Fruit fly (Drosophila melanogaster): ENCODE data around the gene daed.
A peak's percentile ranks its signal among the peaks of the same experiment; 100 is the strongest.

daed gene

dm6 chr2L:2177312-2177968, 38.7 kb downstream of the daed start (continued):
- TF ChIP-seq Awh (GFP tag; IDR thresholded peaks at IDR 0.05) (no peak), CG9215 (GFP tag; IDR thresholded peaks at IDR 0.05) (0 out of 2 replicates have a peak, but pooled peaks have one; percentile 31), CG12942 (GFP tag; optimal IDR thresholded peaks at IDR 0.05) (no peak), knrl (GFP tag; IDR thresholded peaks at IDR 0.05; ENCODE audit: partially characterized antibody) (no peak), peb (GFP tag; IDR thresholded peaks at IDR 0.05) (0 out of 2 replicates have a peak, but pooled peaks have one; percentile 27), sug (tag; optimal IDR thresholded peaks at IDR 0.05) (no peak), prd (optimal IDR thresholded peaks at IDR 0.05) (no peak), prd (GFP tag; IDR thresholded peaks at IDR 0.05) (peak; percentile 56), zen (tag; optimal IDR thresholded peaks at IDR 0.05) (no peak), pb (GFP tag; optimal IDR thresholded peaks at IDR 0.05) (peak; percentile 45), ato (GFP tag; IDR thresholded peaks at IDR 0.05; ENCODE audit: partially characterized antibody) (no peak), wor (GFP tag; IDR thresholded peaks at IDR 0.05) (no peak), ken (GFP tag; IDR thresholded peaks at IDR 0.05) (no peak), nau (GFP tag; optimal IDR thresholded peaks at IDR 0.05) (peak; percentile 38), Max (GFP tag; optimal IDR thresholded peaks at IDR 0.05) (peak; percentile 48), CG16779 (GFP tag; IDR thresholded peaks at IDR 0.05) (no peak), CG9876 (GFP tag; optimal IDR thresholded peaks at IDR 0.05) (no peak), Hand (GFP tag; optimal IDR thresholded peaks at IDR 0.05) (no peak), nmo (GFP tag; optimal IDR thresholded peaks at IDR 0.05) (peak; percentile 31), Hey (tag; optimal IDR thresholded peaks at IDR 0.05) (no peak), Vsx1 (GFP tag; optimal IDR thresholded peaks at IDR 0.05) (no peak), B-H1 (GFP tag; IDR thresholded peaks at IDR 0.05) (no peak), CG11247 (GFP tag; IDR thresholded peaks at IDR 0.05) (peak; percentile 56), NC2β (GFP tag; optimal IDR thresholded peaks at IDR 0.05) (peak; percentile 5), zfh1 (GFP tag; IDR thresholded peaks at IDR 0.05) (peak; percentile 49; the same call in 1 of the 3 replicates), HHEX (GFP tag; optimal IDR thresholded peaks at IDR 0.05) (peak; percentile 44), onecut (GFP tag; IDR thresholded peaks at IDR 0.05) (no peak), Trl (optimal IDR thresholded peaks at IDR 0.05) (no peak), Trl (GFP tag; optimal IDR thresholded peaks at IDR 0.05) (peak; percentile 41), CG15269 (tag; optimal IDR thresholded peaks at IDR 0.05) (peak; percentile 39), Fer1 (GFP tag; optimal IDR thresholded peaks at IDR 0.05) (peak; percentile 43), cwo (GFP tag; optimal IDR thresholded peaks at IDR 0.05) (peak; percentile 17), Atf3 (GFP tag; optimal IDR thresholded peaks at IDR 0.05) (no peak), pfk (GFP tag; optimal IDR thresholded peaks at IDR 0.05) (no peak), stc (GFP tag; IDR thresholded peaks at IDR 0.05) (no peak), CG34224 (GFP tag; IDR thresholded peaks at IDR 0.05; ENCODE audit: partially characterized antibody) (no peak), CrebB (tag; optimal IDR thresholded peaks at IDR 0.05) (no peak), CG13624 (GFP tag; optimal IDR thresholded peaks at IDR 0.05) (peak; percentile 45), CG8290 (GFP tag; optimal IDR thresholded peaks at IDR 0.05) (no peak), CG8290 (tag; optimal IDR thresholded peaks at IDR 0.05) (peak in 1 of 2 experiments; percentile 40), CG2129 (GFP tag; IDR thresholded peaks at IDR 0.05; ENCODE audit: partially characterized antibody) (no peak), CG14710 (tag; optimal IDR thresholded peaks at IDR 0.05) (no peak), bsh (GFP tag; optimal IDR thresholded peaks at IDR 0.05) (peak in 1 of 2 experiments; percentile 46), CG10654 (GFP tag; optimal IDR thresholded peaks at IDR 0.05) (peak; percentile 34), ab (GFP tag; optimal IDR thresholded peaks at IDR 0.05) (peak; percentile 54), unc-4 (GFP tag; IDR thresholded peaks at IDR 0.05; ENCODE audit: partially characterized antibody) (no peak), cg (GFP tag; optimal IDR thresholded peaks at IDR 0.05) (no peak), Kr (GFP tag; optimal IDR thresholded peaks at IDR 0.05) (no peak), Dp (GFP tag; optimal IDR thresholded peaks at IDR 0.05) (no peak), ATbp (GFP tag; optimal IDR thresholded peaks at IDR 0.05) (no peak)
